Fruit fly (Drosophila melanogaster): Measurements from ENCODE around the gene TyrRS.

DNA sequence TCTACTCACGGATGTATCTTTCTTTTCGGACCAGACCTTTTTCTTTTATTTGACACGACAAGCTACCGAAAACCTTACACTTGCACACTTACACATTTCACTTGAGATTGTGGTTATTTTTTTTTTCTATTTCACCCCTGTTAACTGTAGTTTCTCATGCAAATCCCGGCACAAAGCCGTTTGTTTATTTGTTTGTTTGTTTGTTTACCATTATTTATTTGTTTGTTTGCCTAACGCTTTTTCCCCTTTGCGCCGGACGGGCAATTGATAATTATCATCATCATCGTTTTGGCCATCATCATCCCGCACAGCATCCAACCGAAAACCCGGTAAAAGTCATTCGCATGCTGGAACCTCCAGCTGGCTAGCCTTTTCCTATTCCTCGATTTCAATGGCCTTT, 12.0 kb upstream of the TyrRS start:
- no peak for TF ChIP-seq Myc (optimal IDR thresholded peaks at IDR 0.05)
- TF ChIP-seq Dif (GFP tag; optimal IDR thresholded peaks at IDR 0.05; ENCODE audit: partially characterized antibody) = no peak
- no peak for TF ChIP-seq GATAd (GFP tag; optimal IDR thresholded peaks at IDR 0.05)
- no peak for TF ChIP-seq sv (GFP tag; optimal IDR thresholded peaks at IDR 0.05)
- TF ChIP-seq h (GFP tag; optimal IDR thresholded peaks at IDR 0.05) = no peak
- no peak for TF ChIP-seq usp (GFP tag; optimal IDR thresholded peaks at IDR 0.05)
- TF ChIP-seq dl (GFP tag; optimal IDR thresholded peaks at IDR 0.05; ENCODE audit: insufficient read depth in 1 of 2, partially characterized antibody in 2 of 2) = no peak
- no peak for TF ChIP-seq Hr83 (GFP tag; optimal IDR thresholded peaks at IDR 0.05; ENCODE audit: poor library complexity, severe bottlenecking)
- no peak for TF ChIP-seq Hr78 (GFP tag; optimal IDR thresholded peaks at IDR 0.05)
- no peak for TF ChIP-seq Jra (GFP tag; optimal IDR thresholded peaks at IDR 0.05)
- no peak for TF ChIP-seq Dfd (GFP tag; optimal IDR thresholded peaks at IDR 0.05)

Measured in whole organism, wandering third instar larva.